Fruit fly (Drosophila melanogaster) whole organism, embryonic: Measurements from ENCODE around the gene Paics.

ENCODE experiments used
- CG12104 ChIP-seq: fragments of 200-800 bp; sonication (Bioruptor generic); optimal IDR thresholded peaks from 3 replicates; lab custom pipeline; 2016; ENCODE audit warnings: missing biosample characterization, missing genetic modification characterization
- CG12219 ChIP-seq: fragments of 200-800 bp; sonication (Bioruptor generic); optimal IDR thresholded peaks from 3 replicates; lab custom pipeline; 2018; ENCODE audit warnings: missing biosample characterization, mild to moderate bottlenecking, missing genetic modification characterization
- CG13123 ChIP-seq: fragments of 200-800 bp; sonication (Bioruptor generic); optimal IDR thresholded peaks from 2 replicates; lab custom pipeline; 2016; ENCODE audit warnings: missing biosample characterization, missing genetic modification characterization
- CG13424 ChIP-seq: fragments of 200-800 bp; sonication (Bioruptor generic); optimal IDR thresholded peaks from 2 replicates; lab custom pipeline; 2019; ENCODE audit warnings: missing biosample characterization, mild to moderate bottlenecking, missing genetic modification characterization, moderate library complexity
- CG16813 ChIP-seq: fragments of 200-800 bp; sonication (Bioruptor generic); IDR thresholded peaks from 3 replicates; pipeline ENCODE4 v1.3.6; 2022; ENCODE audit warnings: missing biosample characterization, missing genetic modification characterization; ENCODE audit not compliant: partially characterized antibody
- CG2678 ChIP-seq: fragments of 200-800 bp; sonication (Bioruptor generic); optimal IDR thresholded peaks from 3 replicates; lab custom pipeline; 2019; ENCODE audit warnings: missing biosample characterization, mild to moderate bottlenecking, missing genetic modification characterization, moderate library complexity
- CG3065 ChIP-seq: fragments of 200-800 bp; sonication (Bioruptor generic); optimal IDR thresholded peaks from 2 replicates; lab custom pipeline; 2016; ENCODE audit warnings: missing biosample characterization, missing genetic modification characterization
- CG32767 ChIP-seq: fragments of 200-800 bp; sonication (Bioruptor generic); IDR thresholded peaks from 2 replicates; pipeline ENCODE4 v1.3.6; 2022; ENCODE audit warnings: missing biosample characterization, missing genetic modification characterization
- CG3838 ChIP-seq: fragments of 200-800 bp; sonication (Bioruptor generic); optimal IDR thresholded peaks from 3 replicates; lab custom pipeline; 2016; ENCODE audit warnings: missing biosample characterization, missing genetic modification characterization
- CG4404 ChIP-seq: fragments of 200-800 bp; sonication (Bioruptor generic); IDR thresholded peaks from 2 replicates; pipeline ENCODE4 v1.3.6; 2022; ENCODE audit warnings: missing biosample characterization, missing genetic modification characterization
- CG6813 ChIP-seq: fragments of 200-800 bp; sonication (Bioruptor generic); optimal IDR thresholded peaks from 2 replicates; lab custom pipeline; 2017; ENCODE audit warnings: missing biosample characterization, missing genetic modification characterization, mild to moderate bottlenecking, moderate library complexity, missing genetic modification reagents
- CG7556 ChIP-seq: fragments of 200-800 bp; sonication (Bioruptor generic); optimal IDR thresholded peaks from 2 replicates; lab custom pipeline; 2017; ENCODE audit warnings: missing biosample characterization, mild to moderate bottlenecking, missing genetic modification characterization
- CG7987 ChIP-seq: fragments of 200-800 bp; sonication (Bioruptor generic); optimal IDR thresholded peaks from 2 replicates; lab custom pipeline; 2018; ENCODE audit warnings: missing biosample characterization, mild to moderate bottlenecking, missing genetic modification characterization, moderate library complexity
- CG8388 ChIP-seq: fragments of 200-800 bp; sonication (Bioruptor generic); optimal IDR thresholded peaks from 2 replicates; lab custom pipeline; 2019; ENCODE audit warnings: missing biosample characterization, mild to moderate bottlenecking, missing genetic modification characterization, moderate library complexity
- CG8944 ChIP-seq: fragments of 200-800 bp; sonication (Bioruptor generic); optimal IDR thresholded peaks from 3 replicates; lab custom pipeline; 2016; ENCODE audit warnings: missing biosample characterization, missing genetic modification characterization
- CG9817 ChIP-seq: fragments of 200-800 bp; sonication (Bioruptor generic); optimal IDR thresholded peaks from 2 replicates; lab custom pipeline; 2018; ENCODE audit warnings: missing biosample characterization, mild to moderate bottlenecking, missing genetic modification characterization, moderate library complexity
- CG9932 ChIP-seq: fragments of 200-800 bp; sonication (Bioruptor generic); IDR thresholded peaks from 2 replicates; pipeline ENCODE4 v1.3.6; 2022; ENCODE audit warnings: missing biosample characterization, missing genetic modification characterization
- D ChIP-seq, 2 experiments: fragments of 200-800 bp in 1 of 2; fragments of >200 bp in 1 of 2; sonication (Bioruptor generic) in 1 of 2; optimal IDR thresholded peaks; 2 replicates in 1 of 2; 3 replicates in 1 of 2; lab custom pipeline; 2017; ENCODE audit warnings: mild to moderate bottlenecking in 1 of 2, missing biosample characterization in 1 of 2, missing genetic modification characterization in 1 of 2, missing genetic modification reagents in 1 of 2
- D19A ChIP-seq: fragments of 200-800 bp; optimal IDR thresholded peaks from 3 replicates; lab custom pipeline; 2019; ENCODE audit warnings: missing biosample characterization, mild to moderate bottlenecking, missing genetic modification characterization, moderate library complexity
- Dad ChIP-seq: fragments of 200-800 bp; sonication (Bioruptor generic); optimal IDR thresholded peaks from 3 replicates; lab custom pipeline; 2016; ENCODE audit warnings: missing biosample characterization, missing genetic modification characterization
- Deaf1 ChIP-seq: fragments of 200-800 bp; optimal IDR thresholded peaks from 3 replicates; lab custom pipeline; 2019; ENCODE audit warnings: missing biosample characterization, mild to moderate bottlenecking, missing genetic modification characterization, moderate library complexity
- HLHmδ ChIP-seq: fragments of 200-800 bp; sonication (Bioruptor generic); optimal IDR thresholded peaks from 2 replicates; lab custom pipeline; 2018; ENCODE audit warnings: missing biosample characterization, mild to moderate bottlenecking, missing genetic modification characterization, moderate library complexity
- Hmx ChIP-seq: fragments of 200-800 bp; sonication (Bioruptor generic); optimal IDR thresholded peaks from 2 replicates; lab custom pipeline; 2016; ENCODE audit warnings: missing biosample characterization, missing genetic modification characterization
- Hr78 ChIP-seq, 2 experiments: fragments of 200-800 bp in 1 of 2; fragments of >200 bp in 1 of 2; sonication (Bioruptor generic) in 1 of 2; optimal IDR thresholded peaks; 2 replicates each; lab custom pipeline; 2017 to 2019; ENCODE audit warnings: missing biosample characterization in 2 of 2, missing genetic modification characterization in 2 of 2, mild to moderate bottlenecking in 1 of 2, moderate library complexity in 1 of 2
- Lpt ChIP-seq: fragments of >200 bp; optimal IDR thresholded peaks from 2 replicates; lab custom pipeline; 2018; ENCODE audit warnings: missing biosample characterization, missing genetic modification characterization
- MBD-R2 ChIP-seq: fragments of 200-800 bp; sonication (Bioruptor generic); IDR thresholded peaks from 2 replicates; pipeline ENCODE4 v1.3.6; 2022; ENCODE audit warnings: missing biosample characterization, missing genetic modification characterization
- Med ChIP-seq: fragments of 200-800 bp; sonication (Bioruptor generic); peaks from one replicate; lab custom pipeline; 2016; ENCODE audit warnings: missing biosample characterization, missing genetic modification characterization, mild to moderate bottlenecking, inconsistent platforms, moderate library complexity
- Pdp1 ChIP-seq, 2 experiments: fragments of 200-800 bp; sonication (Bioruptor generic); optimal IDR thresholded peaks; 3 replicates each; lab custom pipeline; 2016; ENCODE audit warnings: missing biosample characterization in 2 of 2, missing genetic modification characterization in 2 of 2, mild to moderate bottlenecking in 1 of 2, moderate library complexity in 1 of 2
- Poxn ChIP-seq: fragments of 200-800 bp; sonication (Bioruptor generic); IDR thresholded peaks from 2 replicates; pipeline ENCODE4 v1.3.6; 2022; ENCODE audit warnings: missing biosample characterization, missing genetic modification characterization
- Sox100B ChIP-seq: fragments of 200-800 bp; sonication (Bioruptor generic); optimal IDR thresholded peaks from 3 replicates; lab custom pipeline; 2018; ENCODE audit warnings: missing biosample characterization, mild to moderate bottlenecking, missing genetic modification characterization
- caup ChIP-seq: fragments of 200-800 bp; sonication (Bioruptor generic); optimal IDR thresholded peaks from 3 replicates; lab custom pipeline; 2017; ENCODE audit warnings: missing biosample characterization, mild to moderate bottlenecking, missing genetic modification characterization, moderate library complexity; ENCODE audit not compliant: severe bottlenecking
- chinmo ChIP-seq: fragments of 200-800 bp; sonication (Bioruptor generic); IDR thresholded peaks from 4 replicates; pipeline ENCODE4 v1.3.6; 2022; ENCODE audit warnings: missing biosample characterization, missing genetic modification characterization; ENCODE audit not compliant: partially characterized antibody
- crc ChIP-seq: fragments of 200-800 bp; sonication (Bioruptor generic); optimal IDR thresholded peaks from 2 replicates; lab custom pipeline; 2016; ENCODE audit warnings: missing biosample characterization, missing genetic modification characterization
- dmrt99B ChIP-seq: fragments of 200-800 bp; sonication (Bioruptor generic); optimal IDR thresholded peaks from 2 replicates; lab custom pipeline; 2018; ENCODE audit warnings: missing biosample characterization, mild to moderate bottlenecking, missing genetic modification characterization, moderate library complexity
- ftz-f1 ChIP-seq: fragments of 200-800 bp; sonication (Bioruptor generic); optimal IDR thresholded peaks from 2 replicates; lab custom pipeline; 2016; ENCODE audit warnings: missing biosample characterization, missing genetic modification characterization
- grau ChIP-seq: fragments of 200-800 bp; optimal IDR thresholded peaks from 3 replicates; lab custom pipeline; 2019; ENCODE audit warnings: missing biosample characterization, mild to moderate bottlenecking, missing genetic modification characterization, moderate library complexity
- grn ChIP-seq: fragments of 200-800 bp; sonication (Bioruptor generic); optimal IDR thresholded peaks from 3 replicates; lab custom pipeline; 2017; ENCODE audit warnings: missing biosample characterization, missing genetic modification characterization
- ham ChIP-seq: fragments of 200-800 bp; sonication (Bioruptor generic); IDR thresholded peaks from 2 replicates; pipeline ENCODE4 v1.3.6; 2022; ENCODE audit warnings: missing biosample characterization, missing genetic modification characterization
- ind ChIP-seq: fragments of 200-800 bp; sonication (Bioruptor generic); optimal IDR thresholded peaks from 3 replicates; lab custom pipeline; 2016; ENCODE audit warnings: missing biosample characterization, missing genetic modification characterization
- oc ChIP-seq: fragments of 200-800 bp; sonication (Bioruptor generic); optimal IDR thresholded peaks from 2 replicates; lab custom pipeline; 2018; ENCODE audit warnings: missing biosample characterization, mild to moderate bottlenecking, missing genetic modification characterization, moderate library complexity
- rib ChIP-seq: fragments of 200-800 bp; sonication (Bioruptor generic); IDR thresholded peaks from 2 replicates; pipeline ENCODE4 v1.3.6; 2022; ENCODE audit warnings: missing biosample characterization, missing genetic modification characterization
- row ChIP-seq: fragments of 200-800 bp; sonication (Bioruptor generic); IDR thresholded peaks from 3 replicates; pipeline ENCODE4 v1.3.6; 2022; ENCODE audit warnings: missing biosample characterization, missing genetic modification characterization
- stwl ChIP-seq: fragments of 200-800 bp; sonication (Bioruptor generic); optimal IDR thresholded peaks from 3 replicates; lab custom pipeline; 2018; ENCODE audit warnings: missing biosample characterization, mild to moderate bottlenecking, missing genetic modification characterization, moderate library complexity
- sug ChIP-seq: fragments of 200-800 bp; optimal IDR thresholded peaks from 2 replicates; lab custom pipeline; 2019; ENCODE audit warnings: missing biosample characterization, mild to moderate bottlenecking, missing genetic modification characterization, moderate library complexity
- unpg ChIP-seq: fragments of 200-800 bp; sonication (Bioruptor generic); optimal IDR thresholded peaks from 3 replicates; lab custom pipeline; 2018; ENCODE audit warnings: missing biosample characterization, mild to moderate bottlenecking, missing genetic modification characterization, moderate library complexity
- usp ChIP-seq: fragments of >200 bp; optimal IDR thresholded peaks from 2 replicates; lab custom pipeline; 2017; ENCODE audit warnings: missing biosample characterization, missing genetic modification characterization
- vvl ChIP-seq: fragments of 200-800 bp; sonication (Bioruptor generic); IDR thresholded peaks from 2 replicates; pipeline ENCODE4 v1.3.6; 2022; ENCODE audit warnings: missing biosample characterization, missing genetic modification characterization

Paics gene

DNA sequence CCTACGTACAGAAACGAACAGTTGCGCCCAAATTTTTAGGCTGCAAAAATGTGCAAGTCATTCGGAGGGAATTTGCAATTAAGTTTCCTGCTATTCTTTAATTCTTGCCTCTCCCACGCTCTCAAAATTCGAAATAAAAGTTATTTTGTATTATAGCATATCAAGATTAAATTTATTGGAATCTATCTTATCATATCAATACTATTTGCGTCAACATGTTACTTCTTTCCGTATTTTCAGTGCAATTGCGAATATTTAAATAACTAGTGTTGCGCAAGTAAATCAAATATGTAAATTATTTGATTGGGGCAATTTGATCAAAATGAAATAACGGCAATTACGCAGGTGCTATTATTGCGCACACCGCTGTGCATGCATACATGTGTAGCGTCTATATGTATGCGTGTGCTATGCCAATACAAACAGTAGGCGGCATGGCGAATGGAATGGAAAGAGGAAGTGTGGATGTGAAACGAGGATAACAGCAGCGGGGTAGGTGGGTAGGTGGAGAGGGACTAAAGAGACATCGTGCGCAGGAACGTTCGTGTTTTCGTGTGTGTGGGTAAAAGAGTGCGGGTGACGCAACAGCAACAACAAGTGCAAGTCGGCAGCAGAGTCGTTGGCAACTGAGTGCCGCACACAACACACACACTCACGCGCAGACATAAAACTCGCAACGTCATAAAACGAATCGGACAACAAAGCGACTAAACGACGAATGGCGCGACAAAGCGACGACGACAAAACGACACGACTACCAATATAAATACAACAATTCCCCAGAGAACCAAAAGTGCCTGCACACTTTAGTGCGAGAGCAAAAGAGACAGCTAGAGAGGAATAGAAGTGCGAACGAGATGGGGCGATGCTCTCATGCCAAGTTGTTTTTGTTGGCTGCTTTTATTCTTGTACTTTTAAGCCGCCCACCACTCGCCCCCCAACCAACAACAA is 24.7 kb downstream of the Paics start (continued):
- TF ChIP-seq Dad, result peak; percentile 86
- peak; percentile 90 for TF ChIP-seq CG6813
- peak; percentile 95 to 98 for TF ChIP-seq Pdp1 (GFP tag; optimal IDR thresholded peaks at IDR 0.05; lab: Kevin White, UChicago)
- peak; percentile 88 for TF ChIP-seq CG8944
- peak; percentile 79 for TF ChIP-seq rib (GFP tag; lab: Robert Waterston, UW)
- peak; percentile 88 for TF ChIP-seq row (GFP tag; lab: Robert Waterston, UW)
- TF ChIP-seq Hmx (GFP tag; lab: Kevin White, UChicago), result peak; percentile 90
- peak; percentile 89 for TF ChIP-seq CG13123 (GFP tag; lab: Kevin White, UChicago)
- peak; percentile 75 for TF ChIP-seq grn (GFP tag; lab: Kevin White, UChicago)
- TF ChIP-seq sug (tag; lab: Kevin White, UChicago), result peak; percentile 87
- TF ChIP-seq CG13424 (tag; lab: Kevin White, UChicago), result peak; percentile 97
- TF ChIP-seq CG9932 (GFP tag; lab: Robert Waterston, UW), result peak; percentile 79
- TF ChIP-seq Med (GFP tag; lab: Kevin White, UChicago), result peak; percentile 97
- TF ChIP-seq Sox100B (GFP tag; lab: Kevin White, UChicago), result peak; percentile 98
- TF ChIP-seq CG16813 (GFP tag; lab: Robert Waterston, UW), result no peak
- TF ChIP-seq ham (GFP tag; lab: Robert Waterston, UW), result peak; percentile 54; the same call in 1 of the 2 replicates
- TF ChIP-seq CG12104 (GFP tag; lab: Kevin White, UChicago), result peak; percentile 98
- peak; percentile 96 for TF ChIP-seq dmrt99B
- peak; percentile 90 for TF ChIP-seq CG9817
- TF ChIP-seq vvl (GFP tag; lab: Robert Waterston, UW), result 0 out of 2 replicates have a peak, but pooled peaks have one; percentile 62
- TF ChIP-seq Hr78 (GFP tag; optimal IDR thresholded peaks at IDR 0.05; lab: Kevin White, UChicago), result peak in 1 of 2 experiments; percentile 80
- peak; percentile 77 for TF ChIP-seq CG3838 (GFP tag; lab: Kevin White, UChicago)
- no peak for TF ChIP-seq Lpt (GFP tag; lab: Kevin White, UChicago)
- peak; percentile 71; the same call in 1 of the 2 replicates for TF ChIP-seq CG32767
- peak; percentile 39 for TF ChIP-seq oc (tag; lab: Kevin White, UChicago)
- peak; percentile 98 for TF ChIP-seq CG7556 (GFP tag; lab: Kevin White, UChicago)
- TF ChIP-seq CG7987 (GFP tag; lab: Kevin White, UChicago), result peak; percentile 64
- peak; percentile 93 for TF ChIP-seq CG12219 (GFP tag; lab: Kevin White, UChicago)
- peak; percentile 92 for TF ChIP-seq CG8388 (GFP tag; lab: Kevin White, UChicago)
- TF ChIP-seq usp (GFP tag; lab: Kevin White, UChicago), result no peak
- TF ChIP-seq Deaf1, result peak; percentile 85
- peak; percentile 98 for TF ChIP-seq CG2678 (tag; lab: Kevin White, UChicago)
- TF ChIP-seq crc (GFP tag; lab: Kevin White, UChicago), result peak; percentile 89
- TF ChIP-seq D19A, result peak; percentile 90
- TF ChIP-seq unpg (GFP tag; lab: Kevin White, UChicago), result peak; percentile 89
- peak; percentile 93 for TF ChIP-seq ind
- no peak for TF ChIP-seq stwl (tag; lab: Kevin White, UChicago)
- TF ChIP-seq CG4404 (GFP tag; lab: Robert Waterston, UW), result no peak; the same call in none of the 2 replicates
- TF ChIP-seq MBD-R2 (GFP tag; lab: Robert Waterston, UW), result peak; percentile 57
- TF ChIP-seq grau, result peak; percentile 93
- peak; percentile 89 for TF ChIP-seq CG3065 (GFP tag; lab: Kevin White, UChicago)
- TF ChIP-seq ftz-f1 (GFP tag; lab: Kevin White, UChicago), result no peak
- TF ChIP-seq caup (GFP tag; lab: Kevin White, UChicago), result peak; percentile 89
- no peak for TF ChIP-seq HLHmδ (GFP tag; lab: Kevin White, UChicago)
- peak; percentile 97 for TF ChIP-seq chinmo (GFP tag; lab: Robert Waterston, UW)
- TF ChIP-seq D (optimal IDR thresholded peaks at IDR 0.05; lab: Kevin White, UChicago), result peak; percentile 2
- peak; percentile 95 for TF ChIP-seq D (GFP tag; optimal IDR thresholded peaks at IDR 0.05; lab: Kevin White, UChicago)
- TF ChIP-seq Poxn (GFP tag; lab: Robert Waterston, UW), result peak; percentile 58
